Worm (Caenorhabditis elegans) whole organism, mixed stage, embryonic: ENCODE data around the gene W03A5.6.

Experiments
- elt-1 ChIP-seq: sonication (generic microtip); optimal IDR thresholded peaks from 2 replicates; lab custom pipeline; 2017; ENCODE audit warnings: missing genetic modification characterization, mild to moderate bottlenecking, missing compliant biosample characterization, antibody characterized with exemption, moderate library complexity, borderline replicate concordance; ENCODE audit not compliant: insufficient read depth
- elt-3 ChIP-seq: fragments of 150-350 bp; optimal IDR thresholded peaks from 2 replicates; lab custom pipeline; 2014; ENCODE audit warnings: missing biosample characterization, missing genetic modification characterization
- lin-13 ChIP-seq: fragments of 150-350 bp; optimal IDR thresholded peaks from 2 replicates; lab custom pipeline; 2014; ENCODE audit warnings: missing biosample characterization, missing genetic modification characterization
- lsy-2 ChIP-seq: fragments of 150-350 bp; optimal IDR thresholded peaks from 2 replicates; lab custom pipeline; 2014; ENCODE audit warnings: missing biosample characterization, missing genetic modification characterization
- nhr-28 ChIP-seq: fragments of 150-350 bp; optimal IDR thresholded peaks from 2 replicates; lab custom pipeline; 2014; ENCODE audit warnings: missing biosample characterization, missing genetic modification characterization
- nhr-76 ChIP-seq: sonication (generic microtip); optimal IDR thresholded peaks from 2 replicates; lab custom pipeline; 2017; ENCODE audit warnings: missing biosample characterization, missing genetic modification characterization
- pha-4 ChIP-seq: fragments of 150-350 bp; optimal IDR thresholded peaks from 2 replicates; lab custom pipeline; 2018; ENCODE audit warnings: missing biosample characterization, missing genetic modification reagents, missing genetic modification characterization
- unc-39 ChIP-seq: fragments of 150-350 bp; optimal IDR thresholded peaks from 2 replicates; lab custom pipeline; 2014; ENCODE audit warnings: missing biosample characterization, missing genetic modification characterization
- unc-62 ChIP-seq: fragments of 150-350 bp; optimal IDR thresholded peaks from 2 replicates; lab custom pipeline; 2014; ENCODE audit warnings: missing biosample characterization, missing genetic modification reagents, missing genetic modification characterization
- ztf-11 ChIP-seq: fragments of 150-350 bp; optimal IDR thresholded peaks from 2 replicates; lab custom pipeline; 2014; ENCODE audit warnings: missing biosample characterization, missing genetic modification characterization

- no peak for TF ChIP-seq unc-62 (GFP tag; lab: Kevin White, UChicago)
- TF ChIP-seq unc-39 (tag; lab: Kevin White, UChicago) = no peak
- no peak for TF ChIP-seq nhr-28 (tag; lab: Kevin White, UChicago)
- no peak for TF ChIP-seq elt-3 (tag; lab: Kevin White, UChicago)
- no peak for TF ChIP-seq elt-1 (tag; lab: Kevin White, UChicago)
- no peak for TF ChIP-seq nhr-76 (tag; lab: Kevin White, UChicago)
- no peak for TF ChIP-seq ztf-11
- no peak for TF ChIP-seq pha-4 (tag; lab: Kevin White, UChicago)
- TF ChIP-seq lsy-2 (tag; lab: Kevin White, UChicago) = no peak
- no peak for TF ChIP-seq lin-13 (tag; lab: Kevin White, UChicago)
These were observed 12.8 kb upstream of the W03A5.6 start, which contains the start of gene F48E8.4 for ce11 chrIII:5453290-5453689.
